Fruit fly (Drosophila melanogaster) whole organism, embryonic: ENCODE results near the gene edin.

ENCODE experiments used
- Atf-2 ChIP-seq: fragments of 200-800 bp; sonication (Bioruptor generic); optimal IDR thresholded peaks from 2 replicates; lab custom pipeline; 2016; ENCODE audit warnings: missing biosample characterization, missing genetic modification characterization
- Atf3 ChIP-seq: fragments of 200-800 bp; sonication (Bioruptor generic); optimal IDR thresholded peaks from 3 replicates; lab custom pipeline; 2016; ENCODE audit warnings: missing biosample characterization, missing genetic modification characterization
- Blimp-1 ChIP-seq: fragments of 200-800 bp; sonication (Bioruptor generic); optimal IDR thresholded peaks from 3 replicates; lab custom pipeline; 2018; ENCODE audit warnings: missing biosample characterization, missing genetic modification characterization, mild to moderate bottlenecking, moderate library complexity, missing genetic modification reagents
- CG10565 ChIP-seq: fragments of 200-800 bp; sonication (Bioruptor generic); optimal IDR thresholded peaks from 3 replicates; lab custom pipeline; 2016; ENCODE audit warnings: missing biosample characterization, mild to moderate bottlenecking, missing genetic modification characterization
- CG10979 ChIP-seq: fragments of 200-800 bp; sonication (Bioruptor generic); optimal IDR thresholded peaks from 2 replicates; lab custom pipeline; 2018; ENCODE audit warnings: missing biosample characterization, mild to moderate bottlenecking, missing genetic modification characterization, moderate library complexity
- CG11456 ChIP-seq: fragments of 200-800 bp; sonication (Bioruptor generic); IDR thresholded peaks from 3 replicates; pipeline ENCODE4 v1.3.6; 2022; ENCODE audit warnings: missing biosample characterization, missing genetic modification characterization
- CG13775 ChIP-seq: fragments of 200-800 bp; sonication (Bioruptor generic); optimal IDR thresholded peaks from 3 replicates; lab custom pipeline; 2017; ENCODE audit warnings: missing biosample characterization, mild to moderate bottlenecking, missing genetic modification characterization
- CG14710 ChIP-seq: fragments of 200-800 bp; sonication (Bioruptor generic); optimal IDR thresholded peaks from 3 replicates; lab custom pipeline; 2019; ENCODE audit warnings: missing biosample characterization, mild to moderate bottlenecking, missing genetic modification characterization, moderate library complexity
- CG15073 ChIP-seq: fragments of 200-800 bp; sonication (Bioruptor generic); optimal IDR thresholded peaks from 2 replicates; lab custom pipeline; 2016; ENCODE audit warnings: missing biosample characterization, missing genetic modification characterization
- CG15269 ChIP-seq: fragments of 200-800 bp; sonication (Bioruptor generic); optimal IDR thresholded peaks from 2 replicates; lab custom pipeline; 2018; ENCODE audit warnings: missing biosample characterization, mild to moderate bottlenecking, missing genetic modification characterization, moderate library complexity
- CG31441 ChIP-seq: fragments of 200-800 bp; sonication (Bioruptor generic); IDR thresholded peaks from 2 replicates; pipeline ENCODE4 v1.3.6; 2022; ENCODE audit warnings: missing biosample characterization, missing genetic modification characterization
- CG5245 ChIP-seq: fragments of 200-800 bp; sonication (Bioruptor generic); optimal IDR thresholded peaks from 3 replicates; lab custom pipeline; 2016; ENCODE audit warnings: missing biosample characterization, missing genetic modification characterization
- CG8944 ChIP-seq: fragments of 200-800 bp; sonication (Bioruptor generic); optimal IDR thresholded peaks from 3 replicates; lab custom pipeline; 2016; ENCODE audit warnings: missing biosample characterization, missing genetic modification characterization
- Chrac-16 ChIP-seq: fragments of 200-800 bp; sonication (Bioruptor generic); optimal IDR thresholded peaks from 3 replicates; lab custom pipeline; 2016; ENCODE audit warnings: missing biosample characterization, missing genetic modification characterization
- D ChIP-seq, 2 experiments: fragments of 200-800 bp in 1 of 2; fragments of >200 bp in 1 of 2; sonication (Bioruptor generic) in 1 of 2; optimal IDR thresholded peaks; 2 replicates in 1 of 2; 3 replicates in 1 of 2; lab custom pipeline; 2017; ENCODE audit warnings: mild to moderate bottlenecking in 1 of 2, missing biosample characterization in 1 of 2, missing genetic modification characterization in 1 of 2, missing genetic modification reagents in 1 of 2
- ERR ChIP-seq: fragments of 200-800 bp; sonication (Bioruptor generic); optimal IDR thresholded peaks from 2 replicates; lab custom pipeline; 2016; ENCODE audit warnings: missing biosample characterization, missing genetic modification characterization
- Ets97D ChIP-seq: fragments of 200-800 bp; sonication (Bioruptor generic); optimal IDR thresholded peaks from 3 replicates; lab custom pipeline; 2016; ENCODE audit warnings: missing biosample characterization, missing genetic modification characterization
- H15 ChIP-seq: fragments of 200-800 bp; sonication (Bioruptor generic); IDR thresholded peaks from 3 replicates; pipeline ENCODE4 v1.3.6; 2022; ENCODE audit warnings: missing biosample characterization, missing genetic modification characterization
- HmgD ChIP-seq: fragments of 200-800 bp; sonication (Bioruptor generic); optimal IDR thresholded peaks from 3 replicates; lab custom pipeline; 2016; ENCODE audit warnings: missing biosample characterization, missing genetic modification characterization
- Kr ChIP-seq: fragments of 200-800 bp; sonication (Bioruptor generic); optimal IDR thresholded peaks from 2 replicates; lab custom pipeline; 2017; ENCODE audit warnings: missing biosample characterization, mild to moderate bottlenecking, missing genetic modification characterization
- Lpt ChIP-seq: fragments of >200 bp; optimal IDR thresholded peaks from 2 replicates; lab custom pipeline; 2018; ENCODE audit warnings: missing biosample characterization, missing genetic modification characterization
- NC2β ChIP-seq: fragments of 200-800 bp; sonication (Bioruptor generic); optimal IDR thresholded peaks from 2 replicates; lab custom pipeline; 2016; ENCODE audit warnings: missing biosample characterization, missing genetic modification characterization
- Oli ChIP-seq: fragments of 200-800 bp; sonication (Bioruptor generic); optimal IDR thresholded peaks from 2 replicates; lab custom pipeline; 2018; ENCODE audit warnings: missing biosample characterization, mild to moderate bottlenecking, missing genetic modification characterization, moderate library complexity
- Ravus ChIP-seq: fragments of 200-800 bp; sonication (Bioruptor generic); IDR thresholded peaks from 2 replicates; pipeline ENCODE4 v1.3.6; 2022; ENCODE audit warnings: missing biosample characterization, missing genetic modification characterization
- Sox100B ChIP-seq: fragments of 200-800 bp; sonication (Bioruptor generic); optimal IDR thresholded peaks from 3 replicates; lab custom pipeline; 2018; ENCODE audit warnings: missing biosample characterization, mild to moderate bottlenecking, missing genetic modification characterization
- Tbp ChIP-seq: fragments of >200 bp; optimal IDR thresholded peaks from 2 replicates; lab custom pipeline; 2018; ENCODE audit warnings: missing biosample characterization, missing genetic modification characterization
- Xbp1 ChIP-seq: fragments of 200-800 bp; sonication (Bioruptor generic); optimal IDR thresholded peaks from 3 replicates; lab custom pipeline; 2016; ENCODE audit warnings: missing biosample characterization, mild to moderate bottlenecking, missing genetic modification characterization
- ac ChIP-seq: fragments of 200-800 bp; sonication (Bioruptor generic); optimal IDR thresholded peaks from 3 replicates; lab custom pipeline; 2017; ENCODE audit warnings: missing biosample characterization, mild to moderate bottlenecking, missing genetic modification characterization
- ap ChIP-seq: fragments of 200-800 bp; sonication (Bioruptor generic); IDR thresholded peaks from 2 replicates; pipeline ENCODE4 v1.3.6; 2022; ENCODE audit warnings: missing biosample characterization, missing genetic modification characterization
- bab2 ChIP-seq: fragments of 200-800 bp; sonication (Bioruptor generic); optimal IDR thresholded peaks from 2 replicates; lab custom pipeline; 2016; ENCODE audit warnings: missing biosample characterization, missing genetic modification characterization
- cg ChIP-seq: fragments of 200-800 bp; sonication (Bioruptor generic); optimal IDR thresholded peaks from 3 replicates; lab custom pipeline; 2019; ENCODE audit warnings: missing biosample characterization, mild to moderate bottlenecking, missing genetic modification characterization, moderate library complexity
- chn ChIP-seq: fragments of 200-800 bp; sonication (Bioruptor generic); optimal IDR thresholded peaks from 2 replicates; lab custom pipeline; 2016; ENCODE audit warnings: missing biosample characterization, missing genetic modification characterization
- ken ChIP-seq: fragments of 200-800 bp; sonication (Bioruptor generic); IDR thresholded peaks from 3 replicates; pipeline ENCODE4 v1.3.6; 2022; ENCODE audit warnings: missing biosample characterization, missing genetic modification characterization
- kni ChIP-seq: fragments of 200-800 bp; sonication (Bioruptor generic); optimal IDR thresholded peaks from 3 replicates; lab custom pipeline; 2017; ENCODE audit warnings: mild to moderate bottlenecking, missing biosample characterization, missing genetic modification reagents, missing genetic modification characterization
- lilli ChIP-seq: fragments of 200-800 bp; sonication (Bioruptor generic); optimal IDR thresholded peaks from 3 replicates; lab custom pipeline; 2016; ENCODE audit warnings: missing biosample characterization, missing genetic modification characterization
- nerfin-1 ChIP-seq: fragments of 200-800 bp; sonication (Bioruptor generic); optimal IDR thresholded peaks from 3 replicates; lab custom pipeline; 2019; ENCODE audit warnings: missing biosample characterization, mild to moderate bottlenecking, missing genetic modification characterization, moderate library complexity
- onecut ChIP-seq: fragments of 200-800 bp; sonication (Bioruptor generic); IDR thresholded peaks from 2 replicates; pipeline ENCODE4 v1.3.6; 2022; ENCODE audit warnings: missing biosample characterization, missing genetic modification characterization
- p53 ChIP-seq: fragments of 200-800 bp; sonication (Bioruptor generic); optimal IDR thresholded peaks from 2 replicates; lab custom pipeline; 2016; ENCODE audit warnings: missing biosample characterization, missing genetic modification characterization
- phol ChIP-seq: fragments of 200-800 bp; sonication (Bioruptor generic); optimal IDR thresholded peaks from 3 replicates; lab custom pipeline; 2018; ENCODE audit warnings: missing biosample characterization, mild to moderate bottlenecking, missing genetic modification characterization, moderate library complexity
- pros ChIP-seq: fragments of 200-800 bp; sonication (Bioruptor generic); optimal IDR thresholded peaks from 3 replicates; lab custom pipeline; 2019; ENCODE audit warnings: missing biosample characterization, mild to moderate bottlenecking, missing genetic modification characterization, moderate library complexity
- sens ChIP-seq: fragments of 200-800 bp; sonication (Bioruptor generic); peaks from one replicate; lab custom pipeline; 2016; ENCODE audit warnings: missing biosample characterization, missing genetic modification characterization
- sima ChIP-seq: fragments of 200-800 bp; sonication (Bioruptor generic); optimal IDR thresholded peaks from 2 replicates; lab custom pipeline; 2016; ENCODE audit warnings: missing biosample characterization, missing genetic modification characterization
- sob ChIP-seq: fragments of 200-800 bp; sonication (Bioruptor generic); IDR thresholded peaks from 2 replicates; pipeline ENCODE4 v1.3.6; 2022; ENCODE audit warnings: missing biosample characterization, missing genetic modification characterization
- sr ChIP-seq: fragments of 200-800 bp; sonication (Bioruptor generic); IDR thresholded peaks from 3 replicates; pipeline ENCODE4 v1.3.6; 2022; ENCODE audit warnings: missing biosample characterization, missing genetic modification characterization
- vnd ChIP-seq: fragments of 200-800 bp; sonication (Bioruptor generic); IDR thresholded peaks from 3 replicates; pipeline ENCODE4 v1.3.6; 2022; ENCODE audit warnings: missing biosample characterization, missing genetic modification characterization; ENCODE audit not compliant: partially characterized antibody
- wek ChIP-seq: fragments of 200-800 bp; sonication (Bioruptor generic); optimal IDR thresholded peaks from 3 replicates; lab custom pipeline; 2018; ENCODE audit warnings: missing biosample characterization, mild to moderate bottlenecking, missing genetic modification characterization, moderate library complexity
- zf30C ChIP-seq: fragments of 200-800 bp; sonication (Bioruptor generic); optimal IDR thresholded peaks from 3 replicates; lab custom pipeline; 2018; ENCODE audit warnings: missing biosample characterization, mild to moderate bottlenecking, missing genetic modification characterization

The edin gene

DNA sequence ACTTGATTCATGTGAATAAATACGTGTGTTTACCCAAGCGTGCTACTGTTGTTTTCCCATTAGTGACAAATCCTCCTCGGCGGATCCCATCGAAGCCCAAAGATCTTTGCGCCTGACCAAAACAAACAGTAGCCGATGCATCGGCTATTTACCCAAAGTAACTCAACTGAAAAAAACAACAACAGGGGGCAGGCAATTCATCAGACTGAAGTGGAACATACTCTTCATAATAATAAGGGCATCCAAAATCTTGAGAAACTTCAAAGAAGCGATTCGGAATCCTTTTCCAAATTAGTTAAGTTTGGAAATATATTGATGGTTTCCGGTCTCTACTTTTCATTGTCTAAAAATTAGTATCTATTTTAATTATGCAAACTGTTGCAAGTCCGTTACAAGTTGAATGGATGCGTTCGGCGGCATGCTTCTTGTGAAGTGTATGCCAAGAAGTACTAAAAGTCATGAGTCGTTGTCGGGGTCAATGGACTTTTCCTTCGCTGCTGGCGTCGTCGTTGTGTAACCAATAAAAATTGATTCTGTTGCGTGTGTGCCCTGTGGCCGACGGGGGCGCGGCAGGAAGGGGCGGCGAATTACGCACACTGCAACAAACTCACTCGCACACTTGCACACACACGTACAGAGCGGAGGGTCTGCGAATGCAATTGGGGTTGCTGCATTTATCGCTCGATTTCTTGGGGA, 734 bp downstream of the edin start (continued):
- no peak for TF ChIP-seq Ravus (GFP tag; lab: Robert Waterston, UW)
- TF ChIP-seq Ets97D (GFP tag; lab: Kevin White, UChicago): no peak
- no peak for TF ChIP-seq CG11456

DNA sequence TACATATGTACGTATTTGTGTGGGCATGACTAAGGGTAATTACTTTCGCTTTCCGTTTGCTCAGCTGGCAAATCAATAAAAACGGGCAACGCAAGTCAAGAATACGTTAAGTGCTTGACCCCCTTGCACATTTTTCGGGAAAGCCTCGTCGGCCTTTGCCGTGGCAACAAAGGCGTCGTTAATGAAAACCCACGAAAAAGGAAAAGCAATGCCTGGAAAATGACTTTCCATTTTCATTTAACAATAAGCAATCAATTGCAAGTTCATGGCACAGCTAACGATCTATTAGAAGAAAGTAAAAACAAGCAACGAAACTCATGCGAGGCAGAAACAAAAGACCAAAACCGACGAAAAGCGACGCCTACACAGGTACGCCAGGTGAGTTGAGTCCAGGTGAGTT, 1.3 kb downstream of the edin start:
- TF ChIP-seq onecut (GFP tag; lab: Robert Waterston, UW): peak; percentile 11; the same call in 1 of the 2 replicates
- TF ChIP-seq lilli (GFP tag; lab: Kevin White, UChicago): no peak
- peak; percentile 7 for TF ChIP-seq Kr (GFP tag; lab: Kevin White, UChicago)
- no peak for TF ChIP-seq CG15073 (GFP tag; lab: Kevin White, UChicago)
- no peak for TF ChIP-seq sob (GFP tag; lab: Robert Waterston, UW)
- peak; percentile 88 for TF ChIP-seq ac
- TF ChIP-seq p53 (GFP tag; lab: Kevin White, UChicago): no peak
- TF ChIP-seq zf30C (GFP tag; lab: Kevin White, UChicago): no peak
- TF ChIP-seq NC2β (GFP tag; lab: Kevin White, UChicago): no peak
- TF ChIP-seq chn (GFP tag; lab: Kevin White, UChicago): no peak
- TF ChIP-seq sens (GFP tag; lab: Kevin White, UChicago): peak; percentile 50
- TF ChIP-seq nerfin-1 (tag; lab: Kevin White, UChicago): no peak
- TF ChIP-seq CG8944: no peak
- peak; percentile 95 for TF ChIP-seq Blimp-1 (GFP tag; lab: Kevin White, UChicago)
- TF ChIP-seq phol (tag; lab: Kevin White, UChicago): no peak
- TF ChIP-seq Sox100B (GFP tag; lab: Kevin White, UChicago): no peak
- no peak for TF ChIP-seq Tbp (GFP tag; lab: Kevin White, UChicago)
- TF ChIP-seq bab2 (GFP tag; lab: Kevin White, UChicago): no peak
- TF ChIP-seq CG10565 (GFP tag; lab: Kevin White, UChicago): no peak
- TF ChIP-seq pros (GFP tag; lab: Kevin White, UChicago): peak; percentile 25
- no peak for TF ChIP-seq ap (GFP tag; lab: Robert Waterston, UW)
- TF ChIP-seq cg (GFP tag; lab: Kevin White, UChicago): peak; percentile 34
- TF ChIP-seq CG14710 (tag; lab: Kevin White, UChicago): no peak
- TF ChIP-seq sr (GFP tag; lab: Robert Waterston, UW): 0 out of 3 replicates have a peak, but pooled peaks have one; percentile 15
- TF ChIP-seq HmgD (GFP tag; lab: Kevin White, UChicago): no peak
- no peak for TF ChIP-seq D (optimal IDR thresholded peaks at IDR 0.05; lab: Kevin White, UChicago)
- TF ChIP-seq D (GFP tag; optimal IDR thresholded peaks at IDR 0.05; lab: Kevin White, UChicago): no peak
- TF ChIP-seq Xbp1: no peak
- TF ChIP-seq Lpt (GFP tag; lab: Kevin White, UChicago): no peak
- TF ChIP-seq CG13775: no peak
- no peak for TF ChIP-seq Oli (tag; lab: Kevin White, UChicago)
- TF ChIP-seq sima (GFP tag; lab: Kevin White, UChicago): no peak
- TF ChIP-seq vnd (GFP tag; lab: Robert Waterston, UW): no peak
- peak; percentile 12 for TF ChIP-seq kni (GFP tag; lab: Kevin White, UChicago)

DNA sequence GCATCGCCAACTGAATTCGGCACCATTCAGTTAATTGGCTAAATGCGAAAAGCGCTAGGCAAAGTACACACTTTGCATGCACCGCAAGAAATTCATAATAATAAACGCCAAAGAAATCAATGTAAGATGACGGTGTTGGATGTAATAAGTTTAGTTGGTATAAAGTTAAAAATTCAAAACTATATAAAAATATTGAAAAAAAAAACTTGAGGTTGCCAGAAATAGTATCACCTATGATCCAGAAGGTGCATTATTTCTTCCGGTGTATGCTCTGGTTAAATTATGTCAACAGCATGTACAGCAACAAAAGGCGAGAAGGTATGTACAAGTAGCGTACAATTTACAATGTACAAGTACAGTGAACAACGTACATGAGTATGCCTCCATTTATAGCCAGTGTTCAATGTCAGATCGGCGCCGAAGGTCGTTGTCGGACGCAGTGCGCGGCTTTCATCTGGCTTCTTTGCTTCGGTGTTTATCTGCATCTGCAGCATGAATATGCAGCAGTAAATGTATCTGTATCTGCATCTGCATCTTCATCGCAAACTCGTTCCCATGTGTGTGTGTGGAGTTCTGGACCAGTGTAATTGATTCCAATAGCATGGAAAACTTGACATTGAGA, 2.3 kb downstream of the edin start:
- TF ChIP-seq CG10979 (tag; lab: Kevin White, UChicago) (peak; percentile 35), Oli (tag; lab: Kevin White, UChicago) (peak; percentile 38), H15 (GFP tag; lab: Robert Waterston, UW) (0 out of 3 replicates have a peak, but pooled peaks have one; percentile 17), Atf3 (GFP tag; lab: Kevin White, UChicago) (no peak), CG15269 (tag; lab: Kevin White, UChicago) (peak; percentile 1), ERR (GFP tag; lab: Kevin White, UChicago) (no peak), Chrac-16 (GFP tag; lab: Kevin White, UChicago) (no peak), ken (0 out of 3 replicates have a peak, but pooled peaks have one; percentile 10), Atf-2 (GFP tag; lab: Kevin White, UChicago) (peak; percentile 19), CG31441 (GFP tag; lab: Robert Waterston, UW) (0 out of 2 replicates have a peak, but pooled peaks have one; percentile 40), wek (GFP tag; lab: Kevin White, UChicago) (no peak), sob (GFP tag; lab: Robert Waterston, UW) (no peak), CG5245 (peak; percentile 23)
